Worm (Caenorhabditis elegans) whole organism, L2 larva: ENCODE results near the gene E04F6.6.

Experiments used
- C34F6.9 ChIP-seq: fragments of 150-350 bp; optimal IDR thresholded peaks from 2 replicates; lab custom pipeline; 2014; ENCODE audit warnings: missing biosample characterization, missing genetic modification characterization
- F13H6.1 ChIP-seq: sonication (generic microtip); optimal IDR thresholded peaks from 2 replicates; lab custom pipeline; 2016; ENCODE audit warnings: missing genetic modification characterization, missing compliant biosample characterization
- R02D3.7 ChIP-seq: fragments of 150-350 bp; optimal IDR thresholded peaks from 2 replicates; lab custom pipeline; 2014; ENCODE audit warnings: missing biosample characterization, missing genetic modification characterization
- Y55F3AM.14 ChIP-seq: fragments of 200-800 bp; sonication (Bioruptor generic); optimal IDR thresholded peaks from 2 replicates; lab custom pipeline; 2018; ENCODE audit warnings: mild to moderate bottlenecking, missing genetic modification characterization, missing compliant biosample characterization
- ZK546.5 ChIP-seq: sonication (generic microtip); optimal IDR thresholded peaks from 2 replicates; lab custom pipeline; 2017; ENCODE audit warnings: missing biosample characterization, missing genetic modification characterization
- alr-1 ChIP-seq: fragments of 150-350 bp; optimal IDR thresholded peaks from 2 replicates; lab custom pipeline; 2014; ENCODE audit warnings: missing biosample characterization, missing genetic modification characterization
- aly-2 ChIP-seq: fragments of 150-350 bp; optimal IDR thresholded peaks from 2 replicates; lab custom pipeline; 2014; ENCODE audit warnings: missing biosample characterization, missing genetic modification characterization
- ama-1 ChIP-seq: fragments of 150-350 bp; optimal IDR thresholded peaks from 2 replicates; lab custom pipeline; 2018; ENCODE audit warnings: inconsistent platforms
- blmp-1 ChIP-seq: sonication (generic microtip); optimal IDR thresholded peaks from 2 replicates; lab custom pipeline; 2017; ENCODE audit warnings: missing genetic modification characterization, mild to moderate bottlenecking, missing compliant biosample characterization, antibody characterized with exemption, moderate library complexity; ENCODE audit not compliant: insufficient read depth
- ceh-16 ChIP-seq: fragments of 150-350 bp; optimal IDR thresholded peaks from 2 replicates; lab custom pipeline; 2014; ENCODE audit warnings: missing biosample characterization, missing genetic modification characterization
- ceh-82 ChIP-seq: fragments of 150-350 bp; optimal IDR thresholded peaks from 2 replicates; lab custom pipeline; 2014; ENCODE audit warnings: missing biosample characterization, missing genetic modification characterization
- crh-2 ChIP-seq: sonication (generic microtip); optimal IDR thresholded peaks from 2 replicates; lab custom pipeline; 2017; ENCODE audit warnings: missing biosample characterization, missing genetic modification characterization
- dmd-4 ChIP-seq: sonication (generic microtip); optimal IDR thresholded peaks from 2 replicates; lab custom pipeline; 2017; ENCODE audit warnings: missing biosample characterization, missing genetic modification characterization
- egl-27 ChIP-seq: sonication (generic microtip); optimal IDR thresholded peaks from 3 replicates; lab custom pipeline; 2017; ENCODE audit warnings: missing biosample characterization, missing genetic modification reagents, missing genetic modification characterization
- elt-3 ChIP-seq: sonication (generic microtip); optimal IDR thresholded peaks from 2 replicates; lab custom pipeline; 2017; ENCODE audit warnings: missing biosample characterization, missing genetic modification characterization
- fos-1 ChIP-seq: fragments of 150-350 bp; optimal IDR thresholded peaks from 2 replicates; lab custom pipeline; 2014; ENCODE audit warnings: missing biosample characterization, missing genetic modification characterization
- gmeb-1 ChIP-seq: fragments of 150-350 bp; optimal IDR thresholded peaks from 2 replicates; lab custom pipeline; 2014; ENCODE audit warnings: missing biosample characterization, missing genetic modification characterization
- lin-11 ChIP-seq: fragments of 150-350 bp; sonication (generic microtip); optimal IDR thresholded peaks from 2 replicates; lab custom pipeline; 2014; ENCODE audit warnings: missing biosample characterization, missing genetic modification characterization, inconsistent platforms, mixed read lengths
- lin-13 ChIP-seq: fragments of 150-350 bp; optimal IDR thresholded peaks from 2 replicates; lab custom pipeline; 2014; ENCODE audit warnings: missing biosample characterization, missing genetic modification reagents, missing genetic modification characterization
- lin-39 ChIP-seq: fragments of 150-350 bp; optimal IDR thresholded peaks from 2 replicates; lab custom pipeline; 2014; ENCODE audit warnings: missing biosample characterization, missing genetic modification reagents, missing genetic modification characterization
- lsy-2 ChIP-seq, 2 experiments: fragments of 150-350 bp in 1 of 2; sonication (generic microtip) in 1 of 2; optimal IDR thresholded peaks; 2 replicates each; lab custom pipeline; 2014 to 2017; ENCODE audit warnings: missing biosample characterization in 2 of 2, missing genetic modification characterization in 2 of 2
- mab-5 ChIP-seq: fragments of 150-350 bp; optimal IDR thresholded peaks from 2 replicates; lab custom pipeline; 2014; ENCODE audit warnings: missing biosample characterization, missing genetic modification characterization
- mbf-1 ChIP-seq: sonication (generic microtip); optimal IDR thresholded peaks from 2 replicates; lab custom pipeline; 2017; ENCODE audit warnings: missing biosample characterization, missing genetic modification characterization
- mdl-1 ChIP-seq, 2 experiments: fragments of 150-350 bp in 1 of 2; sonication (generic microtip) in 1 of 2; optimal IDR thresholded peaks; 2 replicates each; lab custom pipeline; 2017; ENCODE audit warnings: missing biosample characterization in 2 of 2, missing genetic modification characterization in 2 of 2
- nhr-10 ChIP-seq: sonication (generic microtip); optimal IDR thresholded peaks from 2 replicates; lab custom pipeline; 2017; ENCODE audit warnings: missing biosample characterization, missing genetic modification characterization
- nhr-12 ChIP-seq: fragments of 150-350 bp; optimal IDR thresholded peaks from 2 replicates; lab custom pipeline; 2014; ENCODE audit warnings: missing biosample characterization, missing genetic modification characterization
- nhr-129 ChIP-seq: fragments of 150-350 bp; optimal IDR thresholded peaks from 2 replicates; lab custom pipeline; 2014; ENCODE audit warnings: missing biosample characterization, missing genetic modification characterization
- nhr-21 ChIP-seq: fragments of 150-350 bp; optimal IDR thresholded peaks from 2 replicates; lab custom pipeline; 2014; ENCODE audit warnings: missing biosample characterization, missing genetic modification characterization
- nhr-23 ChIP-seq: fragments of 150-350 bp; optimal IDR thresholded peaks from 2 replicates; lab custom pipeline; 2014; ENCODE audit warnings: missing biosample characterization, missing genetic modification reagents, missing genetic modification characterization
- nhr-25 ChIP-seq: fragments of 150-350 bp; sonication (generic microtip); optimal IDR thresholded peaks from 3 replicates; lab custom pipeline; 2014; ENCODE audit warnings: missing biosample characterization, missing genetic modification characterization
- nhr-6 ChIP-seq: fragments of 150-350 bp; optimal IDR thresholded peaks from 2 replicates; lab custom pipeline; 2014; ENCODE audit warnings: missing biosample characterization, missing genetic modification characterization
- peb-1 ChIP-seq: fragments of 150-350 bp; optimal IDR thresholded peaks from 2 replicates; lab custom pipeline; 2014; ENCODE audit warnings: missing biosample characterization, missing genetic modification characterization
- sem-4 ChIP-seq: fragments of 150-350 bp; optimal IDR thresholded peaks from 2 replicates; lab custom pipeline; 2014; ENCODE audit warnings: missing biosample characterization, missing genetic modification reagents, missing genetic modification characterization
- skn-1 ChIP-seq: sonication (generic microtip); optimal IDR thresholded peaks from 2 replicates; lab custom pipeline; 2017; ENCODE audit warnings: missing biosample characterization, missing genetic modification characterization
- sma-3 ChIP-seq: sonication (generic microtip); optimal IDR thresholded peaks from 2 replicates; lab custom pipeline; 2016; ENCODE audit warnings: missing genetic modification reagents, missing genetic modification characterization, missing compliant biosample characterization
- sma-9 ChIP-seq, 2 experiments: fragments of 150-350 bp in 1 of 2; sonication (generic microtip) in 1 of 2; optimal IDR thresholded peaks; 2 replicates each; lab custom pipeline; 2014 to 2016; ENCODE audit warnings: missing genetic modification characterization in 2 of 2, mild to moderate bottlenecking in 1 of 2, missing biosample characterization in 1 of 2, missing compliant biosample characterization in 1 of 2, missing genetic modification reagents in 1 of 2, moderate library complexity in 1 of 2
- snpc-4 ChIP-seq: fragments of 150-350 bp; optimal IDR thresholded peaks from 2 replicates; lab custom pipeline; 2014; ENCODE audit warnings: missing biosample characterization, missing genetic modification characterization
- unc-39 ChIP-seq: fragments of 150-350 bp; optimal IDR thresholded peaks from 2 replicates; lab custom pipeline; 2014; ENCODE audit warnings: missing biosample characterization, missing genetic modification characterization
- unc-55 ChIP-seq: fragments of 150-350 bp; sonication (generic microtip); optimal IDR thresholded peaks from 3 replicates; lab custom pipeline; 2014; ENCODE audit warnings: missing biosample characterization, missing genetic modification reagents, missing genetic modification characterization
- unc-62 ChIP-seq: fragments of 150-350 bp; optimal IDR thresholded peaks from 2 replicates; lab custom pipeline; 2014; ENCODE audit warnings: missing biosample characterization, missing genetic modification reagents, missing genetic modification characterization
- ztf-1 ChIP-seq: fragments of 200-800 bp; sonication (Bioruptor generic); conservative IDR thresholded peaks from 2 replicates; pipeline ENCODE4 v1.3.6; 2022; ENCODE audit warnings: missing genetic modification characterization, missing compliant biosample characterization
- ztf-11 ChIP-seq: sonication (generic microtip); optimal IDR thresholded peaks from 2 replicates; lab custom pipeline; 2017; ENCODE audit warnings: missing biosample characterization, missing genetic modification characterization

The E04F6.6 gene

DNA sequence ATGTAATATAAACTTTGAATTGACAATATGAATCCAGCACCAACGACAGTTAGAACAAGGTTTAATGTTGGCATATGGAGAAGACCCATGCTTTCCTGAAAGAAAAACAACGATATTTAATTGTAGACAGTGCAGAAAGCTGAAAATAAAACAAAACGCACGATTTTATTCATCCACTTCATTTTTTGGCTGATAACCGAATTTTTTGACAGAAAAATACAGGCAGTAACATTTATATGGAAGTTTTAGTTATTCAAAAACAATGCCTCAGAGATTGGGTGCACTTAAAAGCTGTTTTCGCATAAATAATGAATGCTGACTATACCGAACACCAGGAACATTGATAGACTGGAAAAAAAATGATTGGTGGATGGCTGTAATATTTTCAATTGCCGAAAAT, 33.6 kb downstream of the E04F6.6 start, which contains the start of gene mfsd-13.2:
Gene mfsd-13.2, minus strand, starts transcription at position 101 of the 400 bp plus-strand sequence.
- TF ChIP-seq Y55F3AM.14 (GFP tag; lab: Kevin White, UChicago), result no peak
- TF ChIP-seq snpc-4 (tag; lab: Kevin White, UChicago), result no peak
- no peak for TF ChIP-seq nhr-129 (tag; lab: Kevin White, UChicago)
- TF ChIP-seq nhr-21 (tag; lab: Kevin White, UChicago), result no peak
- no peak for TF ChIP-seq alr-1 (tag; lab: Kevin White, UChicago)
- no peak for TF ChIP-seq egl-27 (tag; lab: Kevin White, UChicago)
- TF ChIP-seq nhr-12 (tag; lab: Kevin White, UChicago), result no peak
- TF ChIP-seq dmd-4 (tag; lab: Kevin White, UChicago), result no peak

DNA sequence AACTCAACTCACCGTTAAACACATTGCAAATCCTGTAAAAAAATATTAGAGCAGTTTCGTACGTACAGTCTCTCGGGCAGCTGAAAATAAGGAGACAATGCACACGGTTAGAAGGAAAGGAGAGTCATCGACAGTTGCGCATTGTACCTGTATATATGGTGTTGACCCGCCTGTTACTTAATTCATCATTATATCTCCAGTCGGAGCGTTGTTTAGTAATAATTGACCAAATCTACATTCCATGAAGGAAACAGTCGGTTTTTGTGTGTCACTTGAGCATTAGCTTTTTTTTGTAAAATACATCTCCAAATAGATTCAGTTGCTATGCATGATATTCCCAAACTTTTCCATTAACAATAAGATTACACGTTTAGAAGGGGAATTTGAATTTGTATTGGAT, 37.9 kb downstream of the E04F6.6 start, which contains the start of gene C27H5.12:
Gene C27H5.12, minus strand, starts transcription at position 101 of the 400 bp plus-strand sequence.
- TF ChIP-seq ZK546.5 (tag; lab: Kevin White, UChicago) (no peak), snpc-4 (tag; lab: Kevin White, UChicago) (no peak), nhr-10 (tag; lab: Kevin White, UChicago) (no peak), sma-9 (GFP tag; optimal IDR thresholded peaks at IDR 0.05; lab: Kevin White, UChicago) (no peak), sma-9 (tag; optimal IDR thresholded peaks at IDR 0.05; lab: Kevin White, UChicago) (no peak), lsy-2 (tag; optimal IDR thresholded peaks at IDR 0.05; lab: Kevin White, UChicago) (no peak), peb-1 (tag; lab: Kevin White, UChicago) (no peak), elt-3 (tag; lab: Kevin White, UChicago) (no peak), ceh-16 (tag; lab: Kevin White, UChicago) (no peak), unc-55 (no peak), crh-2 (tag; lab: Kevin White, UChicago) (no peak), unc-62 (GFP tag; lab: Kevin White, UChicago) (no peak), nhr-23 (no peak), egl-27 (tag; lab: Kevin White, UChicago) (no peak)

DNA sequence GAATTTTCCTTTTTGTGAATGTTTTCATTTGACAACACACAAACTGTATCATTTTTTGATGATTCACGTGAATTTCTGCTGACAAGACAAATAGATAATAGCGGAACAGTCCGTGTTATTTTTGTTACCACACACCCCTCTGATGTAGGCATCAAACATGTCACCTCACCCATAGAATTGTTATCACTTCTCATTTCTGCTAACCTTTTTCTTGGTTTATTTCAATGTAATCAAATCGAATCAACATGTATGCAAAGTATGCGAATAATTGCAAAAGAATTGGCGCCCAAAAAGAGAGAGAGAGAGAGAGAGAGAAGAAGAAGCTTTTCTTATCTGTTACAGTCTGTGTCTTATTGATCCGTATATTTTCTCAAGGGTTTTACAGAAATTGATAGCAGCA, 42.0 kb downstream of the E04F6.6 start:
- TF ChIP-seq sma-3 (GFP tag; lab: Kevin White, UChicago) (no peak), sma-9 (GFP tag; optimal IDR thresholded peaks at IDR 0.05; lab: Kevin White, UChicago) (peak; percentile 60), sma-9 (tag; optimal IDR thresholded peaks at IDR 0.05; lab: Kevin White, UChicago) (no peak), crh-2 (tag; lab: Kevin White, UChicago) (peak; percentile 43), mbf-1 (tag; lab: Kevin White, UChicago) (no peak), fos-1 (tag; lab: Kevin White, UChicago) (peak; percentile 52), lin-11 (no peak), gmeb-1 (tag; lab: Kevin White, UChicago) (peak; percentile 27), snpc-4 (tag; lab: Kevin White, UChicago) (no peak)

DNA sequence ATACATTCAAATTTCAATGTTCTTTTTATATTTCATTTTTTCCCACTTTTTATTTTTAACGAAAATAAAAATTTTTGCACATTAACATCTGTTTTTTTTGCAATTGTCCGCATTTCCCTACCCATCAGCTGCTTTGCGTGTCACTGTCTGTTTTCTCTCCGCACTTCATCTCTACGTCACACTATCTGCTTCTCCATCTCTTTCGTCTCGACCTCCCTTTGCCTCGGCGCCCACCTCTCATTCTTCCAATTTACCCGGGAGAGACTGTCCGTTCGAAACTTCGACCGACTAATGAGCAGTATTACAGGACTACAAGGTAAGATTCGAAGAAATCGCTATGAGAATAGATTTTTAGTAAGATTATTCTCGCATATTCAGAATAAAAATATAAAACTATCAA, 44.0 kb downstream of the E04F6.6 start, which contains the start of gene C27H5.2:
Gene C27H5.2, plus strand, starts transcription at position 190 of the 400 bp plus-strand sequence.
- TF ChIP-seq mdl-1 (tag; optimal IDR thresholded peaks at IDR 0.05; lab: Kevin White, UChicago), result no peak
- TF ChIP-seq ztf-1 (GFP tag; lab: Robert Waterston, UW), result no peak
- no peak for TF ChIP-seq unc-39 (tag; lab: Kevin White, UChicago)
- peak; percentile 48 for TF ChIP-seq fos-1 (tag; lab: Kevin White, UChicago)
- TF ChIP-seq ztf-11, result no peak
- TF ChIP-seq nhr-6, result no peak
- TF ChIP-seq lsy-2 (tag; optimal IDR thresholded peaks at IDR 0.05; lab: Kevin White, UChicago), result peak in 1 of 2 experiments; percentile 18
- TF ChIP-seq lin-39 (tag; lab: Kevin White, UChicago), result no peak
- TF ChIP-seq gmeb-1 (tag; lab: Kevin White, UChicago), result no peak
- TF ChIP-seq nhr-129 (tag; lab: Kevin White, UChicago), result peak; percentile 21
- TF ChIP-seq ZK546.5 (tag; lab: Kevin White, UChicago), result no peak
- no peak for TF ChIP-seq unc-55
- no peak for TF ChIP-seq aly-2 (tag; lab: Kevin White, UChicago)
- TF ChIP-seq ceh-82 (tag; lab: Kevin White, UChicago), result no peak
- TF ChIP-seq crh-2 (tag; lab: Kevin White, UChicago), result no peak
- no peak for TF ChIP-seq nhr-12 (tag; lab: Kevin White, UChicago)
- TF ChIP-seq ama-1 (lab: Kevin White, UChicago), result peak; percentile 21

DNA sequence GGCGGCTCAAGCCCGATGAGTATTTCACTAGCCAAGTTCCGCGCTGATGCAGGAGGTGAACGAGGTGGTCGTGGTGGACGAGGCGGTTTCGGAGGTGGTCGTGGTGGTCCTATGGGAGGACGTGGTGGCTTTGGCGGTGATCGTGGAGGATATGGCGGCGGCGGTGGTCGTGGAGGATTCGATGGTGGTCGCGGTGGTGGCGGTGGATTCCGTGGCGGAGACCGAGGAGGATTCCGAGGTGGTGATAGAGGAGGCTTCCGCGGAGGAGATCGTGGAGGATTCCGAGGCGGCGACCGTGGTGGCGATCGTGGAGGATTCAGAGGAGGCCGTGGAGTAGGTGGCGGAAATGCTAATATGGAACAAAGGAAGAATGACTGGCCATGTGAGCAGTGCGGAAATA, 44.7 kb downstream of the E04F6.6 start:
- no peak for TF ChIP-seq F13H6.1 (tag; lab: Kevin White, UChicago)
- TF ChIP-seq ztf-11, result no peak
- no peak for TF ChIP-seq C34F6.9
- TF ChIP-seq sem-4 (tag; lab: Kevin White, UChicago), result no peak
- no peak for TF ChIP-seq nhr-12 (tag; lab: Kevin White, UChicago)
- no peak for TF ChIP-seq skn-1 (tag; lab: Kevin White, UChicago)
- no peak for TF ChIP-seq R02D3.7
- no peak for TF ChIP-seq lin-13 (GFP tag; lab: Kevin White, UChicago)
- no peak for TF ChIP-seq mbf-1 (tag; lab: Kevin White, UChicago)
- no peak for TF ChIP-seq egl-27 (tag; lab: Kevin White, UChicago)
- no peak for TF ChIP-seq nhr-23
- TF ChIP-seq nhr-25 (tag; lab: Kevin White, UChicago), result no peak
- no peak for TF ChIP-seq ceh-16 (tag; lab: Kevin White, UChicago)
- TF ChIP-seq mab-5 (tag; lab: Kevin White, UChicago), result no peak
- no peak for TF ChIP-seq blmp-1 (tag; lab: Kevin White, UChicago)
- no peak for TF ChIP-seq ama-1 (lab: Kevin White, UChicago)
